Worm (Caenorhabditis elegans) whole organism, young adult: ENCODE results near the gene srlf-2.

Source experiments
- B0035.1 ChIP-seq: sonication (generic microtip); optimal IDR thresholded peaks from 2 replicates; lab custom pipeline; 2016; ENCODE audit warnings: missing genetic modification characterization, mild to moderate bottlenecking, missing compliant biosample characterization, missing genotype, missing genetic modification reagents
- C06A6.2 ChIP-seq: fragments of 200-800 bp; sonication (Bioruptor generic); conservative IDR thresholded peaks from 2 replicates; pipeline ENCODE4 v1.3.6; 2022; ENCODE audit warnings: missing genetic modification characterization, missing compliant biosample characterization
- F52B5.7 ChIP-seq: sonication (generic microtip); optimal IDR thresholded peaks from 2 replicates; lab custom pipeline; 2016; ENCODE audit warnings: mild to moderate bottlenecking, missing genetic modification characterization, missing compliant biosample characterization
- F55B11.4 ChIP-seq: sonication (generic microtip); optimal IDR thresholded peaks from 2 replicates; lab custom pipeline; 2016; ENCODE audit warnings: missing compliant biosample characterization, missing genetic modification characterization, borderline replicate concordance; ENCODE audit not compliant: insufficient read depth
- Y53F4B.3 ChIP-seq: fragments of 200-800 bp; sonication (Bioruptor generic); IDR thresholded peaks from 2 replicates; pipeline ENCODE4 v1.3.6; 2022; ENCODE audit warnings: missing genetic modification reagents, missing genetic modification characterization, missing compliant biosample characterization
- aptf-2 ChIP-seq: fragments of 200-800 bp; sonication (Bioruptor generic); conservative IDR thresholded peaks from 2 replicates; pipeline ENCODE4 v1.3.6; 2022; ENCODE audit warnings: missing genetic modification reagents, missing genetic modification characterization, missing compliant biosample characterization
- aptf-3 ChIP-seq: fragments of 200-800 bp; sonication (Bioruptor generic); IDR thresholded peaks from 2 replicates; pipeline ENCODE4 v1.3.6; 2022; ENCODE audit warnings: missing genetic modification characterization, missing compliant biosample characterization
- atf-7 ChIP-seq: sonication (generic microtip); optimal IDR thresholded peaks from 2 replicates; lab custom pipeline; 2017; ENCODE audit warnings: mild to moderate bottlenecking, missing genetic modification characterization, missing compliant biosample characterization
- bed-2 ChIP-seq: fragments of 200-800 bp; sonication (Bioruptor generic); IDR thresholded peaks from 2 replicates; pipeline ENCODE4 v1.3.6; 2022; ENCODE audit warnings: missing genetic modification reagents, missing genetic modification characterization, missing compliant biosample characterization
- cebp-1 ChIP-seq, 2 experiments: fragments of 200-800 bp in 1 of 2; sonication (Bioruptor generic) in 1 of 2; sonication (generic microtip) in 1 of 2; IDR thresholded peaks in 1 of 2; optimal IDR thresholded peaks in 1 of 2; 2 replicates each; pipeline versions ENCODE4 v1.3.6 to Lab custom; 2017 to 2022; ENCODE audit warnings: missing compliant biosample characterization in 2 of 2, missing genetic modification characterization in 2 of 2, mild to moderate bottlenecking in 1 of 2, missing genetic modification reagents in 1 of 2, moderate library complexity in 1 of 2
- ceh-58 ChIP-seq: fragments of 200-800 bp; sonication (Bioruptor generic); IDR thresholded peaks from 2 replicates; pipeline ENCODE4 v1.3.6; 2022; ENCODE audit warnings: missing genetic modification characterization, missing compliant biosample characterization
- dpff-1 ChIP-seq: sonication (generic microtip); optimal IDR thresholded peaks from 2 replicates; lab custom pipeline; 2017; ENCODE audit warnings: mild to moderate bottlenecking, missing genetic modification characterization, missing compliant biosample characterization
- fkh-3 ChIP-seq: sonication (generic microtip); optimal IDR thresholded peaks from 2 replicates; lab custom pipeline; 2016; ENCODE audit warnings: mild to moderate bottlenecking, missing genetic modification characterization, missing compliant biosample characterization
- hmg-20 ChIP-seq: fragments of 200-800 bp; sonication (Bioruptor generic); IDR thresholded peaks from 2 replicates; pipeline ENCODE4 v1.3.6; 2022; ENCODE audit warnings: missing genetic modification reagents, missing genetic modification characterization, missing compliant biosample characterization
- lag-1 ChIP-seq: fragments of 200-800 bp; sonication (Bioruptor generic); IDR thresholded peaks from 2 replicates; pipeline ENCODE4 v1.3.6; 2022; ENCODE audit warnings: missing genetic modification reagents, missing genetic modification characterization, missing compliant biosample characterization
- let-526 ChIP-seq: fragments of 200-800 bp; sonication (Bioruptor generic); IDR thresholded peaks from 2 replicates; pipeline ENCODE4 v1.3.6; 2022; ENCODE audit warnings: missing genetic modification reagents, missing genetic modification characterization, missing compliant biosample characterization
- let-607 ChIP-seq, 2 experiments: fragments of 200-800 bp in 1 of 2; sonication (Bioruptor generic) in 1 of 2; sonication (generic microtip) in 1 of 2; optimal IDR thresholded peaks; 2 replicates each; lab custom pipeline; 2016 to 2018; ENCODE audit warnings: mild to moderate bottlenecking in 2 of 2, missing compliant biosample characterization in 2 of 2, missing genetic modification characterization in 2 of 2, moderate library complexity in 2 of 2, missing genotype in 1 of 2
- lin-40 ChIP-seq: sonication (generic microtip); optimal IDR thresholded peaks from 2 replicates; lab custom pipeline; 2016; ENCODE audit warnings: missing genetic modification characterization, mild to moderate bottlenecking, missing compliant biosample characterization, missing genotype, missing genetic modification reagents
- lir-1 ChIP-seq: fragments of 200-800 bp; sonication (Bioruptor generic); conservative IDR thresholded peaks from 2 replicates; pipeline ENCODE4 v1.3.6; 2022; ENCODE audit warnings: missing genetic modification reagents, missing genetic modification characterization, missing compliant biosample characterization
- madf-8 ChIP-seq: fragments of 200-800 bp; sonication (Bioruptor generic); conservative IDR thresholded peaks from 2 replicates; pipeline ENCODE4 v1.3.6; 2022; ENCODE audit warnings: missing genetic modification reagents, missing genetic modification characterization, missing compliant biosample characterization
- mcd-1 ChIP-seq: fragments of 200-800 bp; sonication (Bioruptor generic); IDR thresholded peaks from 2 replicates; pipeline ENCODE4 v1.3.6; 2022; ENCODE audit warnings: missing genetic modification reagents, missing genetic modification characterization, missing compliant biosample characterization
- nhr-27 ChIP-seq: fragments of 200-800 bp; sonication (Bioruptor generic); optimal IDR thresholded peaks from 2 replicates; lab custom pipeline; 2018; ENCODE audit warnings: mild to moderate bottlenecking, missing genetic modification characterization, moderate library complexity, missing compliant biosample characterization
- nhr-80 ChIP-seq: sonication (generic microtip); optimal IDR thresholded peaks from 2 replicates; lab custom pipeline; 2016; ENCODE audit warnings: missing genetic modification characterization, missing compliant biosample characterization
- pha-4 ChIP-seq: fragments of 150-350 bp; sonication (generic microtip); optimal IDR thresholded peaks from 2 replicates; lab custom pipeline; 2014; ENCODE audit warnings: missing biosample characterization, missing genetic modification reagents, missing genetic modification characterization
- repo-1 ChIP-seq: sonication (generic microtip); optimal IDR thresholded peaks from 2 replicates; lab custom pipeline; 2017; ENCODE audit warnings: mild to moderate bottlenecking, missing genetic modification characterization, missing compliant biosample characterization
- snpc-4 ChIP-seq, 5 experiments: fragments of 150-350 bp in 1 of 5; sonication (generic microtip) in 4 of 5; optimal IDR thresholded peaks; 2 replicates each; lab custom pipeline; 2014 to 2018; ENCODE audit warnings: missing genetic modification characterization in 5 of 5, missing biosample characterization in 3 of 5, antibody characterized with exemption in 2 of 5, mild to moderate bottlenecking in 2 of 5, missing compliant biosample characterization in 2 of 5, missing genotype in 2 of 5, moderate library complexity in 2 of 5, missing genetic modification reagents in 1 of 5
- somi-1 ChIP-seq: fragments of 200-800 bp; sonication (Bioruptor generic); optimal IDR thresholded peaks from 2 replicates; lab custom pipeline; 2018; ENCODE audit warnings: mild to moderate bottlenecking, missing genetic modification characterization, missing compliant biosample characterization
- tbp1 ChIP-seq: fragments of 200-800 bp; sonication (Bioruptor generic); optimal IDR thresholded peaks from 2 replicates; lab custom pipeline; 2018; ENCODE audit warnings: mild to moderate bottlenecking, missing genetic modification characterization, missing compliant biosample characterization
- tlf-1 ChIP-seq: fragments of 200-800 bp; sonication (Bioruptor generic); optimal IDR thresholded peaks from 2 replicates; lab custom pipeline; 2018; ENCODE audit warnings: mild to moderate bottlenecking, missing genetic modification characterization, missing compliant biosample characterization
- unc-130 ChIP-seq: sonication (generic microtip); optimal IDR thresholded peaks from 2 replicates; lab custom pipeline; 2016; ENCODE audit warnings: missing genetic modification reagents, missing genetic modification characterization, missing compliant biosample characterization
- unc-62 ChIP-seq: fragments of 150-350 bp; optimal IDR thresholded peaks from 2 replicates; lab custom pipeline; 2014; ENCODE audit warnings: missing biosample characterization, missing genetic modification reagents, missing genetic modification characterization
- zim-3 ChIP-seq: sonication (generic microtip); optimal IDR thresholded peaks from 2 replicates; lab custom pipeline; 2017; ENCODE audit warnings: mild to moderate bottlenecking, missing genetic modification characterization, moderate library complexity, missing compliant biosample characterization
- ztf-22 ChIP-seq: fragments of 200-800 bp; sonication (Bioruptor generic); optimal IDR thresholded peaks from 2 replicates; lab custom pipeline; 2018; ENCODE audit warnings: mild to moderate bottlenecking, missing genetic modification characterization, moderate library complexity, missing compliant biosample characterization
- ztf-26 ChIP-seq: sonication (generic microtip); optimal IDR thresholded peaks from 2 replicates; lab custom pipeline; 2017; ENCODE audit warnings: missing genetic modification characterization, missing compliant biosample characterization
- ztf-3 ChIP-seq: fragments of 200-800 bp; sonication (Bioruptor generic); optimal IDR thresholded peaks from 2 replicates; lab custom pipeline; 2018; ENCODE audit warnings: mild to moderate bottlenecking, missing genetic modification characterization, missing compliant biosample characterization

srlf-2 gene

DNA sequence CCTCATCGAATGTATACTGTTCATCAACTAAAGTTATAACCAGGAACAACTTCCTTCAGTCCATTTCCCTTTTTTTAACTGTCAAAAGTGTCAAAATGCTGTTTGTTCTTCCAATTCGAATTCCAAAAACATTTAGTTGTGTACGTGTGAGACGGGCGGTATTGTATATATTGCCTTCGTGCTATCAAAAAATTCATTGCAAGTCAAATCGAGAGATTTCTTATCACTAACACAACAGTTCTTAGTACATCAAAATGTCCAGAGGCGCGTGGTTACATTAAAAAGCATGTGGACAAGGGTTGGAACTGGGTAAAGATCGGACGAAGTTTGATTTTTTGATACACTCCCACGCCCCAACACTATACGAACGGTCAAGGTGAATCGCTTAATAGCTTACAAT, 38.3 kb downstream of the srlf-2 start:
- TF ChIP-seq atf-7 (tag; lab: Kevin White, UChicago) (no peak), unc-62 (GFP tag; lab: Kevin White, UChicago) (peak; percentile 65), let-607 (tag; optimal IDR thresholded peaks at IDR 0.05; lab: Kevin White, UChicago) (peak in 1 of 2 experiments; percentile 28), snpc-4 (GFP tag; optimal IDR thresholded peaks at IDR 0.05; lab: Kevin White, UChicago) (no peak), snpc-4 (tag; optimal IDR thresholded peaks at IDR 0.05; lab: Kevin White, UChicago) (peak in 1 of 4 experiments; percentile 17), cebp-1 (GFP tag; IDR thresholded peaks at IDR 0.05; lab: Robert Waterston, UW) (no peak), cebp-1 (tag; optimal IDR thresholded peaks at IDR 0.05; lab: Kevin White, UChicago) (peak; percentile 44), tlf-1 (GFP tag; lab: Kevin White, UChicago) (peak; percentile 34), repo-1 (no peak), tbp1 (GFP tag; lab: Kevin White, UChicago) (peak; percentile 36), nhr-80 (tag; lab: Kevin White, UChicago) (peak; percentile 81), pha-4 (peak; percentile 18), ztf-22 (GFP tag; lab: Kevin White, UChicago) (peak; percentile 74)
- TF ChIP-seq, all 124 proteins: peak for 9

DNA sequence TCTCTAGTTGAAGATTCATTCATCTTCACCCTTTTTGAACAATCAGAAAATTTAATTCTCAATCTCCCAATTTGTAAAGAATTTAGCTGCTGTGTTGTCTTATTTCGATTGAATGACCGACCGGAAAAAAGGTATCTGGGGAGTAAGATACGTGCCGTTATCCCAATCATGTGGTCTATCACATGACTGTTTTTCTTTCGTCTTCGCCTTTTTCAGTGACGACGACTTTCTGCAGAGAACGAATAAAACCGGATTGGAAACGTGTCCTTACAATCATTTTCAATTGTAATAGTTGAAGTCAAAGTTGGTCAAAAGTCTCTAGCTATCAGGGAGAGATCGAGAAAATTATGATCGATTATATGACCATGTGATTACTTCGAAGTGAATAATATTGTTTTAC, 39.0 kb downstream of the srlf-2 start:
- peak; percentile 29 for TF ChIP-seq lin-40 (tag; lab: Kevin White, UChicago)
- no peak for TF ChIP-seq ztf-3
- TF ChIP-seq let-526, result 0 out of 2 replicates have a peak, but pooled peaks have one; percentile 33
- TF ChIP-seq lag-1 (GFP tag; lab: Robert Waterston, UW), result no peak
- peak; percentile 89 for TF ChIP-seq somi-1 (GFP tag; lab: Kevin White, UChicago)
- TF ChIP-seq lir-1 (GFP tag; lab: Robert Waterston, UW), result no peak
- TF ChIP-seq F55B11.4 (tag; lab: Kevin White, UChicago), result no peak
- no peak for TF ChIP-seq aptf-3 (GFP tag; lab: Robert Waterston, UW)
- TF ChIP-seq fkh-3, result no peak
- TF ChIP-seq dpff-1 (tag; lab: Kevin White, UChicago), result no peak
- no peak for TF ChIP-seq F52B5.7 (tag; lab: Kevin White, UChicago)
- no peak for TF ChIP-seq madf-8
- TF ChIP-seq ztf-26 (tag; lab: Kevin White, UChicago), result peak; percentile 44
- TF ChIP-seq Y53F4B.3 (GFP tag; lab: Robert Waterston, UW), result no peak
- TF ChIP-seq mcd-1 (GFP tag; lab: Robert Waterston, UW), result peak; percentile 29; the same call in 1 of the 2 replicates
- TF ChIP-seq C06A6.2 (GFP tag; lab: Robert Waterston, UW), result peak; percentile 16; the same call in 1 of the 2 replicates
- TF ChIP-seq ceh-58, result no peak
- TF ChIP-seq aptf-2 (GFP tag; lab: Robert Waterston, UW), result no peak
- TF ChIP-seq B0035.1 (tag; lab: Kevin White, UChicago), result no peak
- TF ChIP-seq zim-3 (tag; lab: Kevin White, UChicago), result no peak
- no peak for TF ChIP-seq bed-2 (GFP tag; lab: Robert Waterston, UW)
- TF ChIP-seq hmg-20 (GFP tag; lab: Robert Waterston, UW), result no peak
- TF ChIP-seq tbp1 (GFP tag; lab: Kevin White, UChicago), result peak; percentile 4
- no peak for TF ChIP-seq unc-62 (GFP tag; lab: Kevin White, UChicago)
- TF ChIP-seq nhr-27 (tag; lab: Kevin White, UChicago), result no peak
- TF ChIP-seq unc-130 (GFP tag; lab: Kevin White, UChicago), result no peak
